Worm (Caenorhabditis elegans) whole organism, mixed stage, embryonic: ENCODE data around the gene flp-19.

Source experiments
- blmp-1 ChIP-seq: fragments of 150-350 bp; optimal IDR thresholded peaks from 2 replicates; lab custom pipeline; 2014; ENCODE audit warnings: missing biosample characterization, missing genetic modification characterization
- elt-1 ChIP-seq: sonication (generic microtip); optimal IDR thresholded peaks from 2 replicates; lab custom pipeline; 2017; ENCODE audit warnings: missing genetic modification characterization, mild to moderate bottlenecking, missing compliant biosample characterization, antibody characterized with exemption, moderate library complexity, borderline replicate concordance; ENCODE audit not compliant: insufficient read depth
- mab-5 ChIP-seq: fragments of 150-350 bp; optimal IDR thresholded peaks from 2 replicates; lab custom pipeline; 2014; ENCODE audit warnings: missing biosample characterization, missing genetic modification characterization
- nhr-12 ChIP-seq: fragments of 150-350 bp; optimal IDR thresholded peaks from 2 replicates; lab custom pipeline; 2014; ENCODE audit warnings: missing biosample characterization, missing genetic modification characterization
- nhr-76 ChIP-seq: sonication (generic microtip); optimal IDR thresholded peaks from 2 replicates; lab custom pipeline; 2017; ENCODE audit warnings: missing biosample characterization, missing genetic modification characterization
- pha-4 ChIP-seq: fragments of 150-350 bp; optimal IDR thresholded peaks from 2 replicates; lab custom pipeline; 2018; ENCODE audit warnings: missing biosample characterization, missing genetic modification reagents, missing genetic modification characterization
- sptf-1 ChIP-seq: sonication (generic microtip); optimal IDR thresholded peaks from 2 replicates; lab custom pipeline; 2017; ENCODE audit warnings: mild to moderate bottlenecking, missing genetic modification characterization, moderate library complexity, missing compliant biosample characterization
- unc-62 ChIP-seq: fragments of 150-350 bp; optimal IDR thresholded peaks from 2 replicates; lab custom pipeline; 2014; ENCODE audit warnings: missing biosample characterization, missing genetic modification reagents, missing genetic modification characterization
- ztf-11 ChIP-seq: fragments of 150-350 bp; optimal IDR thresholded peaks from 2 replicates; lab custom pipeline; 2014; ENCODE audit warnings: missing biosample characterization, missing genetic modification characterization

DNA sequence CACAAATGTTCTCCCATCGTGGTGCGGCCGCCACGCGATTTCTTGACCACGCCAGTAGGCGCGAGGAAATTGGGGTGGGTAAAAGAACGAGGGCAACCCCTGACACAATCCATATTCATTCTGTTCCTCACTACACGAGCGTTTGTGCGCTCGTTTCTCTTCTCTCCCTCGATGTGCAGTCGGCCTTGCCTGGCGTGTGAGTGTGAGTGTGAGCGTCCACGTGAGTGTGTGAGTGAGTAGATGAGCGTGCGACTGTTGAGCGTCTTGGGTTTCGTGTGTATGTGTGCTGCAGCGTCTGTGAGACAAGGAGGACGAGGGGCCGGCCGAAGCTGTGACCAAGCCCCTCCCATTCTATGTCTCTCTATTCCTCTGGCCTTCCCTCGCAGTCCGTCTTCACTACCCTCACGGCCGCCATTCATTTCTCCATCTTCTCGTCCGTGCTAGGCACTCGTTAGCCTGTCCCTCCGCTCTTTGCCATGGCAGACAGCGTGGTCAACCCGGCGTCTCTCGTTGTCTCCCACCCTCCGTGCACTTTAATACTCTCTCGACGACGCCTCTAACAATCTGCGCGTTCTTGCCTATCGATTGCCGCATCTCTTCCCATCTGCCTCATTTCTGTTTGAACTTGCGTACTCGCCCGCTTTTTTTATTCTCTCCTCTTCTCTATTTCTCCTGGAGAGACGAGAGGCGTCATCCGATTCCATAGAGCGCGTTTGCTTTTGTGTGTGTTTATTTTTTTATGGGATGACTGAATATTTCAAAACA is 35.9 kb upstream of the flp-19 start:
- peak; percentile 79 for TF ChIP-seq sptf-1 (tag; lab: Kevin White, UChicago)
- TF ChIP-seq nhr-12 (tag; lab: Kevin White, UChicago), result no peak
- TF ChIP-seq unc-62 (GFP tag; lab: Kevin White, UChicago), result peak; percentile 54
- peak; percentile 46 for TF ChIP-seq nhr-76 (tag; lab: Kevin White, UChicago)
- TF ChIP-seq pha-4 (tag; lab: Kevin White, UChicago), result peak; percentile 70
- peak; percentile 58 for TF ChIP-seq mab-5
- peak; percentile 78 for TF ChIP-seq ztf-11
- TF ChIP-seq elt-1 (tag; lab: Kevin White, UChicago), result peak; percentile 9
- peak; percentile 33 for TF ChIP-seq blmp-1 (tag; lab: Kevin White, UChicago)
